Fruit fly (Drosophila melanogaster) whole organism, embryonic: ENCODE data around the gene MED14.
A peak's percentile ranks its signal among the peaks of the same experiment; 100 is the strongest.

ENCODE experiments used
- Ada2b ChIP-seq: fragments of 200-800 bp; sonication (Bioruptor generic); IDR thresholded peaks from 2 replicates; pipeline ENCODE4 v1.3.6; 2022; ENCODE audit warnings: missing biosample characterization, missing genetic modification characterization
- Atf6 ChIP-seq: fragments of 200-800 bp; sonication (Bioruptor generic); IDR thresholded peaks from 2 replicates; pipeline ENCODE4 v1.3.6; 2022; ENCODE audit warnings: missing biosample characterization, missing genetic modification characterization
- B-H1 ChIP-seq: fragments of 200-800 bp; sonication (Bioruptor generic); IDR thresholded peaks from 3 replicates; pipeline ENCODE4 v1.3.6; 2022; ENCODE audit warnings: missing biosample characterization, missing genetic modification characterization
- B-H2 ChIP-seq: fragments of 200-800 bp; sonication (Bioruptor generic); optimal IDR thresholded peaks from 2 replicates; lab custom pipeline; 2018; ENCODE audit warnings: missing biosample characterization, mild to moderate bottlenecking, missing genetic modification characterization
- CG10274 ChIP-seq: fragments of 200-800 bp; sonication (Bioruptor generic); optimal IDR thresholded peaks from 3 replicates; lab custom pipeline; 2017; ENCODE audit warnings: missing biosample characterization, mild to moderate bottlenecking, missing genetic modification characterization
- CG10959 ChIP-seq: fragments of 200-800 bp; sonication (Bioruptor generic); IDR thresholded peaks from 2 replicates; pipeline ENCODE4 v1.3.6; 2022; ENCODE audit warnings: missing biosample characterization, missing genetic modification characterization
- CG11456 ChIP-seq: fragments of 200-800 bp; sonication (Bioruptor generic); IDR thresholded peaks from 3 replicates; pipeline ENCODE4 v1.3.6; 2022; ENCODE audit warnings: missing biosample characterization, missing genetic modification characterization
- CG11560 ChIP-seq: fragments of 200-800 bp; sonication (Bioruptor generic); IDR thresholded peaks from 3 replicates; pipeline ENCODE4 v1.3.6; 2022; ENCODE audit warnings: missing biosample characterization, missing genetic modification characterization
- CG14667 ChIP-seq: fragments of 200-800 bp; sonication (Bioruptor generic); IDR thresholded peaks from 2 replicates; pipeline ENCODE4 v1.3.6; 2022; ENCODE audit warnings: missing biosample characterization, missing genetic modification characterization
- CG14860 ChIP-seq: fragments of 200-800 bp; sonication (Bioruptor generic); IDR thresholded peaks from 3 replicates; pipeline ENCODE4 v1.3.6; 2022; ENCODE audit warnings: missing biosample characterization, missing genetic modification characterization; ENCODE audit not compliant: partially characterized antibody
- CG1529 ChIP-seq: fragments of 200-800 bp; sonication (Bioruptor generic); optimal IDR thresholded peaks from 3 replicates; lab custom pipeline; 2018; ENCODE audit warnings: missing biosample characterization, missing genetic modification characterization
- CG1602 ChIP-seq: fragments of 200-800 bp; sonication (Bioruptor generic); optimal IDR thresholded peaks from 3 replicates; lab custom pipeline; 2016; ENCODE audit warnings: missing biosample characterization, missing genetic modification characterization
- CG16813 ChIP-seq: fragments of 200-800 bp; sonication (Bioruptor generic); IDR thresholded peaks from 3 replicates; pipeline ENCODE4 v1.3.6; 2022; ENCODE audit warnings: missing biosample characterization, missing genetic modification characterization; ENCODE audit not compliant: partially characterized antibody
- CG17361 ChIP-seq: fragments of 200-800 bp; sonication (Bioruptor generic); IDR thresholded peaks from 3 replicates; pipeline ENCODE4 v1.3.6; 2022; ENCODE audit warnings: missing biosample characterization, missing genetic modification characterization
- CG17385 ChIP-seq: fragments of 200-800 bp; sonication (Bioruptor generic); optimal IDR thresholded peaks from 3 replicates; lab custom pipeline; 2018; ENCODE audit warnings: missing biosample characterization, mild to moderate bottlenecking, missing genetic modification characterization
- CG2120 ChIP-seq: fragments of 200-800 bp; sonication (Bioruptor generic); optimal IDR thresholded peaks from 3 replicates; lab custom pipeline; 2016; ENCODE audit warnings: missing biosample characterization, missing genetic modification characterization
- CG2889 ChIP-seq: fragments of 200-800 bp; sonication (Bioruptor generic); IDR thresholded peaks from 3 replicates; pipeline ENCODE4 v1.3.6; 2022; ENCODE audit warnings: missing biosample characterization, missing genetic modification characterization
- CG3065 ChIP-seq: fragments of 200-800 bp; sonication (Bioruptor generic); optimal IDR thresholded peaks from 2 replicates; lab custom pipeline; 2016; ENCODE audit warnings: missing biosample characterization, missing genetic modification characterization
- CG4360 ChIP-seq: fragments of 200-800 bp; sonication (Bioruptor generic); IDR thresholded peaks from 2 replicates; pipeline ENCODE4 v1.3.6; 2022; ENCODE audit warnings: missing biosample characterization, missing genetic modification characterization
- CG7963 ChIP-seq: fragments of 200-800 bp; sonication (Bioruptor generic); IDR thresholded peaks from 3 replicates; pipeline ENCODE4 v1.3.6; 2022; ENCODE audit warnings: missing biosample characterization, missing genetic modification characterization; ENCODE audit not compliant: partially characterized antibody
- CG8359 ChIP-seq: fragments of 200-800 bp; sonication (Bioruptor generic); optimal IDR thresholded peaks from 2 replicates; lab custom pipeline; 2017; ENCODE audit warnings: missing biosample characterization, mild to moderate bottlenecking, missing genetic modification characterization, borderline replicate concordance
- CG8388 ChIP-seq: fragments of 200-800 bp; sonication (Bioruptor generic); optimal IDR thresholded peaks from 2 replicates; lab custom pipeline; 2019; ENCODE audit warnings: missing biosample characterization, mild to moderate bottlenecking, missing genetic modification characterization, moderate library complexity
- CG9437 ChIP-seq: fragments of 200-800 bp; sonication (Bioruptor generic); optimal IDR thresholded peaks from 2 replicates; lab custom pipeline; 2018; ENCODE audit warnings: missing biosample characterization, mild to moderate bottlenecking, missing genetic modification characterization
- Dbx ChIP-seq: fragments of 200-800 bp; sonication (Bioruptor generic); IDR thresholded peaks from 3 replicates; pipeline ENCODE4 v1.3.6; 2022; ENCODE audit warnings: missing biosample characterization, missing genetic modification characterization
- Fer3 ChIP-seq: fragments of 200-800 bp; sonication (Bioruptor generic); optimal IDR thresholded peaks from 2 replicates; lab custom pipeline; 2018; ENCODE audit warnings: missing biosample characterization, mild to moderate bottlenecking, missing genetic modification characterization, moderate library complexity
- NC2α ChIP-seq: fragments of 200-800 bp; sonication (Bioruptor generic); optimal IDR thresholded peaks from 2 replicates; lab custom pipeline; 2016; ENCODE audit warnings: missing biosample characterization, missing genetic modification characterization
- NK7.1 ChIP-seq: fragments of 200-800 bp; sonication (Bioruptor generic); optimal IDR thresholded peaks from 3 replicates; lab custom pipeline; 2016; ENCODE audit warnings: missing biosample characterization, missing genetic modification characterization
- Rfx ChIP-seq: fragments of 200-800 bp; sonication (Bioruptor generic); IDR thresholded peaks from 2 replicates; pipeline ENCODE4 v1.3.6; 2022; ENCODE audit warnings: missing biosample characterization, missing genetic modification characterization
- Vsx1 ChIP-seq: fragments of 200-800 bp; sonication (Bioruptor generic); optimal IDR thresholded peaks from 2 replicates; lab custom pipeline; 2017; ENCODE audit warnings: missing biosample characterization, mild to moderate bottlenecking, missing genetic modification characterization, missing genetic modification reagents
- corto ChIP-seq: fragments of 200-800 bp; sonication (Bioruptor generic); optimal IDR thresholded peaks from 2 replicates; lab custom pipeline; 2016; ENCODE audit warnings: missing biosample characterization, mild to moderate bottlenecking, missing genetic modification characterization, moderate library complexity
- dpn ChIP-seq, 2 experiments: fragments of 200-800 bp; sonication (Bioruptor generic); optimal IDR thresholded peaks; 3 replicates each; lab custom pipeline; 2016; ENCODE audit warnings: missing biosample characterization in 2 of 2, missing genetic modification characterization in 2 of 2
- fd64A ChIP-seq: fragments of 200-800 bp; sonication (Bioruptor generic); optimal IDR thresholded peaks from 3 replicates; lab custom pipeline; 2018; ENCODE audit warnings: missing biosample characterization, mild to moderate bottlenecking, missing genetic modification characterization
- gcm ChIP-seq: fragments of 200-800 bp; sonication (Bioruptor generic); optimal IDR thresholded peaks from 2 replicates; lab custom pipeline; 2019; ENCODE audit warnings: missing biosample characterization, mild to moderate bottlenecking, missing genetic modification characterization, moderate library complexity
- gcm2 ChIP-seq: fragments of 200-800 bp; sonication (Bioruptor generic); optimal IDR thresholded peaks from 2 replicates; lab custom pipeline; 2016; ENCODE audit warnings: missing biosample characterization, missing genetic modification characterization
- gem ChIP-seq: fragments of 200-800 bp; sonication (Bioruptor generic); optimal IDR thresholded peaks from 2 replicates; lab custom pipeline; 2019; ENCODE audit warnings: missing biosample characterization, mild to moderate bottlenecking, missing genetic modification characterization, moderate library complexity
- gt ChIP-seq: fragments of 200-800 bp; sonication (Bioruptor generic); IDR thresholded peaks from 2 replicates; pipeline ENCODE4 v1.3.6; 2022; ENCODE audit warnings: missing biosample characterization, missing genetic modification characterization
- hkb ChIP-seq, 2 experiments: fragments of 200-800 bp in 1 of 2; fragments of >200 bp in 1 of 2; sonication (Bioruptor generic) in 1 of 2; IDR thresholded peaks in 1 of 2; optimal IDR thresholded peaks in 1 of 2; 2 replicates each; pipeline versions ENCODE4 v1.3.6 to Lab custom; 2017 to 2022; ENCODE audit warnings: missing biosample characterization in 1 of 2, missing genetic modification characterization in 1 of 2
- kah ChIP-seq: fragments of 200-800 bp; sonication (Bioruptor generic); optimal IDR thresholded peaks from 2 replicates; lab custom pipeline; 2018; ENCODE audit warnings: missing biosample characterization, mild to moderate bottlenecking, missing genetic modification characterization
- nerfin-1 ChIP-seq: fragments of 200-800 bp; sonication (Bioruptor generic); optimal IDR thresholded peaks from 3 replicates; lab custom pipeline; 2019; ENCODE audit warnings: missing biosample characterization, mild to moderate bottlenecking, missing genetic modification characterization, moderate library complexity
- nerfin-2 ChIP-seq: fragments of 200-800 bp; sonication (Bioruptor generic); IDR thresholded peaks from 2 replicates; pipeline ENCODE4 v1.3.6; 2022; ENCODE audit warnings: missing biosample characterization, missing genetic modification characterization; ENCODE audit not compliant: partially characterized antibody
- ranshi ChIP-seq: fragments of 200-800 bp; sonication (Bioruptor generic); IDR thresholded peaks from 2 replicates; pipeline ENCODE4 v1.3.6; 2022; ENCODE audit warnings: missing biosample characterization, missing genetic modification characterization
- sob ChIP-seq: fragments of 200-800 bp; sonication (Bioruptor generic); IDR thresholded peaks from 2 replicates; pipeline ENCODE4 v1.3.6; 2022; ENCODE audit warnings: missing biosample characterization, missing genetic modification characterization
- stwl ChIP-seq: fragments of 200-800 bp; sonication (Bioruptor generic); optimal IDR thresholded peaks from 3 replicates; lab custom pipeline; 2018; ENCODE audit warnings: missing biosample characterization, mild to moderate bottlenecking, missing genetic modification characterization, moderate library complexity
- tap ChIP-seq: fragments of 200-800 bp; optimal IDR thresholded peaks from 3 replicates; lab custom pipeline; 2019; ENCODE audit warnings: missing biosample characterization, mild to moderate bottlenecking, missing genetic modification characterization, moderate library complexity
- tin ChIP-seq: fragments of 200-800 bp; sonication (Bioruptor generic); optimal IDR thresholded peaks from 3 replicates; lab custom pipeline; 2016; ENCODE audit warnings: missing biosample characterization, missing genetic modification characterization
- tna ChIP-seq: fragments of 200-800 bp; sonication (Bioruptor generic); IDR thresholded peaks from 2 replicates; pipeline ENCODE4 v1.3.6; 2022; ENCODE audit warnings: missing biosample characterization, missing genetic modification characterization; ENCODE audit not compliant: partially characterized antibody
- toy ChIP-seq: fragments of 200-800 bp; sonication (Bioruptor generic); IDR thresholded peaks from 2 replicates; pipeline ENCODE4 v1.3.6; 2022; ENCODE audit warnings: missing biosample characterization, missing genetic modification characterization
- trh ChIP-seq: fragments of 200-800 bp; sonication (Bioruptor generic); optimal IDR thresholded peaks from 2 replicates; lab custom pipeline; 2016; ENCODE audit warnings: missing biosample characterization, missing genetic modification characterization
- ttk ChIP-seq: fragments of 200-800 bp; sonication (Bioruptor generic); IDR thresholded peaks from 2 replicates; pipeline ENCODE4 v2.1.2; 2022; ENCODE audit warnings: missing biosample characterization, missing genetic modification characterization
- vvl ChIP-seq: fragments of 200-800 bp; sonication (Bioruptor generic); IDR thresholded peaks from 2 replicates; pipeline ENCODE4 v1.3.6; 2022; ENCODE audit warnings: missing biosample characterization, missing genetic modification characterization

Gene MED14

DNA sequence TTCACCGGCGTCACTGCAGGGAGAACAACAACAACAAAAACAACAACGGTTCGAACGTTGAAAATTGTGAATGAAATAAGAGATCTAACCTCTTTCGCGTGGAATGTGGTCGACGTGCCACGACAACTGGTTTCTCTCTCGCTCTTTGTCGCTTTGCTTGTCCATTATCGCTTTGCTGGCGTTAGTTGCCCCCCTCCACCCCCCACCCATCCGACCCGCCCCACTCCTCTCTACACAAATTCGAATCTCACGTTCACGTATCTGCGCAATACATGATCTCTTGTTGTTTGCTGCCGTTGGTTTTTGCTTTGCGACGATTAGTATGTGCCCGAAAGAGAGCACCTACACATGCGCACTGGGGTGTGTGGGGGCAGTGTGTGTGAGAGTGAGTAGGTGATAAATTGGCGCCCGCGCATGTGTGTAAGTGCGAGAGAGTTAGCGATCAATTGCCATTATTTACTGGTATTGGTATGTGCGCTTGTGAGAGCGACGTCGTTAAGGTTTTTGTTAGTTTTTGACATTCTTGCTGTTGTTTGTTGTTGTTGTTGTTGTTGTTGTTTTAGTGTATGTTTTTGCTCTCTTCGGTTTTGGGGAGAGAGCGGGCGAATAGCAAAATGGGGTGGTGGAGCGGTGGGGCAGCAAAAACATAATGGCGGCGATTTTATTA is 23.6 kb downstream of the MED14 start (continued):
- TF ChIP-seq CG10274 (no peak), tin (GFP tag; lab: Kevin White, UChicago) (peak; percentile 2), ranshi (GFP tag; lab: Robert Waterston, UW) (no peak), hkb (optimal IDR thresholded peaks at IDR 0.05; lab: Kevin White, UChicago) (no peak), hkb (GFP tag; IDR thresholded peaks at IDR 0.05; lab: Robert Waterston, UW) (no peak), tna (GFP tag; lab: Robert Waterston, UW) (no peak; the same call in 1 of the 2 replicates), B-H1 (GFP tag; lab: Robert Waterston, UW) (no peak), nerfin-2 (GFP tag; lab: Robert Waterston, UW) (peak; percentile 25; the same call in 1 of the 2 replicates), CG16813 (GFP tag; lab: Robert Waterston, UW) (no peak), CG17361 (no peak), CG8388 (GFP tag; lab: Kevin White, UChicago) (no peak), CG1602 (GFP tag; lab: Kevin White, UChicago) (no peak), stwl (no peak), nerfin-1 (peak; percentile 5), CG3065 (GFP tag; lab: Kevin White, UChicago) (no peak), corto (GFP tag; lab: Kevin White, UChicago) (no peak), CG14860 (GFP tag; lab: Robert Waterston, UW) (no peak), sob (no peak), gcm (GFP tag; lab: Kevin White, UChicago) (no peak), gt (no peak), CG8359 (GFP tag; lab: Kevin White, UChicago) (no peak), ttk (no peak), fd64A (GFP tag; lab: Kevin White, UChicago) (peak; percentile 21), Dbx (GFP tag; lab: Robert Waterston, UW) (no peak), CG10959 (no peak), vvl (peak; percentile 48; the same call in 1 of the 2 replicates), NC2α (GFP tag; lab: Kevin White, UChicago) (no peak), CG17385 (no peak), CG11456 (GFP tag; lab: Robert Waterston, UW) (0 out of 3 replicates have a peak, but pooled peaks have one; percentile 54), gcm2 (GFP tag; lab: Kevin White, UChicago) (no peak), CG11560 (tag; lab: Robert Waterston, UW) (no peak), CG2889 (GFP tag; lab: Robert Waterston, UW) (no peak), CG14667 (GFP tag; lab: Robert Waterston, UW) (no peak), CG9437 (GFP tag; lab: Kevin White, UChicago) (no peak), CG7963 (no peak), CG1529 (GFP tag; lab: Kevin White, UChicago) (no peak), B-H2 (GFP tag; lab: Kevin White, UChicago) (peak; percentile 70), NK7.1 (no peak), gem (no peak), toy (GFP tag; lab: Robert Waterston, UW) (no peak), Atf6 (0 out of 2 replicates have a peak, but pooled peaks have one; percentile 11), trh (GFP tag; lab: Kevin White, UChicago) (no peak), tap (peak; percentile 43), kah (GFP tag; lab: Kevin White, UChicago) (no peak), Ada2b (GFP tag; lab: Robert Waterston, UW) (no peak), Rfx (GFP tag; lab: Robert Waterston, UW) (no peak), CG4360 (GFP tag; lab: Robert Waterston, UW) (peak; percentile 91), Fer3 (tag; lab: Kevin White, UChicago) (no peak), CG2120 (GFP tag; lab: Kevin White, UChicago) (no peak), Vsx1 (GFP tag; lab: Kevin White, UChicago) (no peak), dpn (GFP tag; optimal IDR thresholded peaks at IDR 0.05; lab: Kevin White, UChicago) (no peak)
